Fruit fly (Drosophila melanogaster) whole organism, embryonic: ENCODE results near the gene sky.

Source experiments
- Atf3 ChIP-seq: fragments of 200-800 bp; sonication (Bioruptor generic); optimal IDR thresholded peaks from 3 replicates; lab custom pipeline; 2016; ENCODE audit warnings: missing biosample characterization, missing genetic modification characterization
- CG12299 ChIP-seq: fragments of 200-800 bp; sonication (Bioruptor generic); optimal IDR thresholded peaks from 2 replicates; lab custom pipeline; 2018; ENCODE audit warnings: missing biosample characterization, mild to moderate bottlenecking, missing genetic modification characterization
- CG17359 ChIP-seq: fragments of 200-800 bp; sonication (Bioruptor generic); optimal IDR thresholded peaks from 3 replicates; lab custom pipeline; 2018; ENCODE audit warnings: missing biosample characterization, mild to moderate bottlenecking, missing genetic modification characterization, moderate library complexity
- CG17568 ChIP-seq: fragments of 200-800 bp; sonication (Bioruptor generic); optimal IDR thresholded peaks from 2 replicates; lab custom pipeline; 2018; ENCODE audit warnings: missing biosample characterization, mild to moderate bottlenecking, missing genetic modification characterization, moderate library complexity
- CG17829 ChIP-seq: fragments of 200-800 bp; optimal IDR thresholded peaks from 2 replicates; lab custom pipeline; 2019; ENCODE audit warnings: missing biosample characterization, mild to moderate bottlenecking, missing genetic modification characterization, moderate library complexity
- CG18011 ChIP-seq: fragments of 200-800 bp; sonication (Bioruptor generic); optimal IDR thresholded peaks from 2 replicates; lab custom pipeline; 2017; ENCODE audit warnings: missing biosample characterization, missing genetic modification characterization, mild to moderate bottlenecking, moderate library complexity, missing genotype
- CG18262 ChIP-seq: fragments of 200-800 bp; optimal IDR thresholded peaks from 3 replicates; lab custom pipeline; 2019; ENCODE audit warnings: missing biosample characterization, mild to moderate bottlenecking, missing genetic modification characterization, moderate library complexity
- CG2199 ChIP-seq: fragments of 200-800 bp; sonication (Bioruptor generic); IDR thresholded peaks from 3 replicates; pipeline ENCODE4 v1.3.6; 2022; ENCODE audit warnings: missing biosample characterization, missing genetic modification characterization
- CG2712 ChIP-seq: fragments of 200-800 bp; optimal IDR thresholded peaks from 3 replicates; lab custom pipeline; 2019; ENCODE audit warnings: missing biosample characterization, mild to moderate bottlenecking, missing genetic modification characterization, moderate library complexity
- CG3065 ChIP-seq: fragments of 200-800 bp; sonication (Bioruptor generic); optimal IDR thresholded peaks from 2 replicates; lab custom pipeline; 2016; ENCODE audit warnings: missing biosample characterization, missing genetic modification characterization
- CG31441 ChIP-seq: fragments of 200-800 bp; sonication (Bioruptor generic); IDR thresholded peaks from 2 replicates; pipeline ENCODE4 v1.3.6; 2022; ENCODE audit warnings: missing biosample characterization, missing genetic modification characterization
- CG6254 ChIP-seq: fragments of 200-800 bp; sonication (Bioruptor generic); optimal IDR thresholded peaks from 3 replicates; lab custom pipeline; 2017; ENCODE audit warnings: mild to moderate bottlenecking, missing biosample characterization, missing genetic modification reagents, missing genetic modification characterization
- CG6791 ChIP-seq: fragments of 200-800 bp; sonication (Bioruptor generic); IDR thresholded peaks from 3 replicates; pipeline ENCODE4 v1.3.6; 2022; ENCODE audit warnings: missing biosample characterization, missing genetic modification characterization; ENCODE audit not compliant: partially characterized antibody
- CG7839 ChIP-seq: fragments of 200-800 bp; sonication (Bioruptor generic); optimal IDR thresholded peaks from 3 replicates; lab custom pipeline; 2018; ENCODE audit warnings: missing biosample characterization, mild to moderate bottlenecking, missing genetic modification characterization, moderate library complexity
- CG9437 ChIP-seq: fragments of 200-800 bp; sonication (Bioruptor generic); optimal IDR thresholded peaks from 2 replicates; lab custom pipeline; 2018; ENCODE audit warnings: missing biosample characterization, mild to moderate bottlenecking, missing genetic modification characterization
- Dip3 ChIP-seq: fragments of 200-800 bp; sonication (Bioruptor generic); optimal IDR thresholded peaks from 3 replicates; lab custom pipeline; 2016; ENCODE audit warnings: missing biosample characterization, missing genetic modification characterization
- Drgx ChIP-seq: fragments of 200-800 bp; sonication (Bioruptor generic); IDR thresholded peaks from 2 replicates; pipeline ENCODE4 v1.3.6; 2022; ENCODE audit warnings: missing biosample characterization, missing genetic modification characterization
- HLH3B ChIP-seq: fragments of 200-800 bp; sonication (Bioruptor generic); IDR thresholded peaks from 2 replicates; pipeline ENCODE4 v1.3.6; 2022; ENCODE audit warnings: missing biosample characterization, missing genetic modification characterization
- Med ChIP-seq: fragments of 200-800 bp; sonication (Bioruptor generic); peaks from one replicate; lab custom pipeline; 2016; ENCODE audit warnings: missing biosample characterization, missing genetic modification characterization, mild to moderate bottlenecking, inconsistent platforms, moderate library complexity
- NK7.1 ChIP-seq: fragments of 200-800 bp; sonication (Bioruptor generic); optimal IDR thresholded peaks from 3 replicates; lab custom pipeline; 2016; ENCODE audit warnings: missing biosample characterization, missing genetic modification characterization
- NfI ChIP-seq: fragments of 200-800 bp; sonication (Bioruptor generic); optimal IDR thresholded peaks from 3 replicates; lab custom pipeline; 2018; ENCODE audit warnings: missing biosample characterization, mild to moderate bottlenecking, missing genetic modification characterization, moderate library complexity
- Side ChIP-seq: fragments of 200-800 bp; sonication (Bioruptor generic); optimal IDR thresholded peaks from 2 replicates; lab custom pipeline; 2016; ENCODE audit warnings: missing biosample characterization, missing genetic modification characterization
- Sox102F ChIP-seq: fragments of 200-800 bp; sonication (Bioruptor generic); optimal IDR thresholded peaks from 2 replicates; lab custom pipeline; 2018; ENCODE audit warnings: missing biosample characterization, mild to moderate bottlenecking, missing genetic modification characterization, moderate library complexity
- Sry-β ChIP-seq: fragments of 200-800 bp; sonication (Bioruptor generic); optimal IDR thresholded peaks from 2 replicates; lab custom pipeline; 2018; ENCODE audit warnings: missing biosample characterization, mild to moderate bottlenecking, missing genetic modification characterization, moderate library complexity
- TFAM ChIP-seq: fragments of 200-800 bp; sonication (Bioruptor generic); optimal IDR thresholded peaks from 2 replicates; lab custom pipeline; 2017; ENCODE audit warnings: missing biosample characterization, missing genetic modification characterization, inconsistent platforms
- Usf ChIP-seq: fragments of 200-800 bp; sonication (Bioruptor generic); optimal IDR thresholded peaks from 2 replicates; lab custom pipeline; 2017; ENCODE audit warnings: missing genotype, missing biosample characterization, missing genetic modification characterization
- Xbp1 ChIP-seq: fragments of 200-800 bp; sonication (Bioruptor generic); optimal IDR thresholded peaks from 3 replicates; lab custom pipeline; 2016; ENCODE audit warnings: missing biosample characterization, mild to moderate bottlenecking, missing genetic modification characterization
- bab2 ChIP-seq: fragments of 200-800 bp; sonication (Bioruptor generic); optimal IDR thresholded peaks from 2 replicates; lab custom pipeline; 2016; ENCODE audit warnings: missing biosample characterization, missing genetic modification characterization
- chinmo ChIP-seq: fragments of 200-800 bp; sonication (Bioruptor generic); IDR thresholded peaks from 4 replicates; pipeline ENCODE4 v1.3.6; 2022; ENCODE audit warnings: missing biosample characterization, missing genetic modification characterization; ENCODE audit not compliant: partially characterized antibody
- corto ChIP-seq: fragments of 200-800 bp; sonication (Bioruptor generic); optimal IDR thresholded peaks from 2 replicates; lab custom pipeline; 2016; ENCODE audit warnings: missing biosample characterization, mild to moderate bottlenecking, missing genetic modification characterization, moderate library complexity
- crol ChIP-seq: fragments of 200-800 bp; sonication (Bioruptor generic); IDR thresholded peaks from 2 replicates; pipeline ENCODE4 v1.3.6; 2022; ENCODE audit warnings: missing biosample characterization, missing genetic modification characterization
- dimm ChIP-seq: fragments of 200-800 bp; sonication (Bioruptor generic); IDR thresholded peaks from 2 replicates; pipeline ENCODE4 v1.3.6; 2022; ENCODE audit warnings: missing biosample characterization, missing genetic modification characterization
- esg ChIP-seq: fragments of 200-800 bp; sonication (Bioruptor generic); conservative IDR thresholded peaks from 2 replicates; pipeline ENCODE4 v1.3.6; 2022; ENCODE audit warnings: missing biosample characterization, missing genetic modification characterization
- gem ChIP-seq: fragments of 200-800 bp; sonication (Bioruptor generic); optimal IDR thresholded peaks from 2 replicates; lab custom pipeline; 2019; ENCODE audit warnings: missing biosample characterization, mild to moderate bottlenecking, missing genetic modification characterization, moderate library complexity
- grau ChIP-seq: fragments of 200-800 bp; optimal IDR thresholded peaks from 3 replicates; lab custom pipeline; 2019; ENCODE audit warnings: missing biosample characterization, mild to moderate bottlenecking, missing genetic modification characterization, moderate library complexity
- gsb-n ChIP-seq: fragments of 200-800 bp; sonication (Bioruptor generic); optimal IDR thresholded peaks from 3 replicates; lab custom pipeline; 2018; ENCODE audit warnings: missing biosample characterization, mild to moderate bottlenecking, missing genetic modification characterization
- ham ChIP-seq: fragments of 200-800 bp; sonication (Bioruptor generic); IDR thresholded peaks from 2 replicates; pipeline ENCODE4 v1.3.6; 2022; ENCODE audit warnings: missing biosample characterization, missing genetic modification characterization
- inv ChIP-seq: fragments of 200-800 bp; sonication (Bioruptor generic); IDR thresholded peaks from 2 replicates; pipeline ENCODE4 v1.3.6; 2022; ENCODE audit warnings: missing biosample characterization, missing genetic modification characterization; ENCODE audit not compliant: partially characterized antibody
- jing ChIP-seq: fragments of 200-800 bp; sonication (Bioruptor generic); optimal IDR thresholded peaks from 2 replicates; lab custom pipeline; 2018; ENCODE audit warnings: missing biosample characterization, mild to moderate bottlenecking, missing genetic modification characterization
- kay ChIP-seq: fragments of 200-800 bp; sonication (Bioruptor generic); optimal IDR thresholded peaks from 2 replicates; lab custom pipeline; 2016; ENCODE audit warnings: missing biosample characterization, missing genetic modification characterization
- nerfin-2 ChIP-seq: fragments of 200-800 bp; sonication (Bioruptor generic); IDR thresholded peaks from 2 replicates; pipeline ENCODE4 v1.3.6; 2022; ENCODE audit warnings: missing biosample characterization, missing genetic modification characterization; ENCODE audit not compliant: partially characterized antibody
- otp ChIP-seq: fragments of 200-800 bp; sonication (Bioruptor generic); IDR thresholded peaks from 3 replicates; pipeline ENCODE4, ENCODE4 v1.3.6; 2022; ENCODE audit warnings: missing biosample characterization, missing genetic modification characterization
- pita ChIP-seq: fragments of 200-800 bp; sonication (Bioruptor generic); optimal IDR thresholded peaks from 2 replicates; lab custom pipeline; 2017; ENCODE audit warnings: missing biosample characterization, mild to moderate bottlenecking, missing genetic modification characterization
- prd ChIP-seq, 3 experiments: fragments of >200 bp in 2 of 3; fragments of 200-800 bp in 1 of 3; sonication (Bioruptor generic) in 1 of 3; optimal IDR thresholded peaks in 2 of 3; IDR thresholded peaks in 1 of 3; 2 replicates in 2 of 3; 3 replicates in 1 of 3; pipeline versions ENCODE4 v1.3.6 to Lab custom; 2017 to 2022; ENCODE audit warnings: missing biosample characterization in 1 of 3, missing genetic modification characterization in 1 of 3
- sens ChIP-seq: fragments of 200-800 bp; sonication (Bioruptor generic); peaks from one replicate; lab custom pipeline; 2016; ENCODE audit warnings: missing biosample characterization, missing genetic modification characterization
- slou ChIP-seq: fragments of 200-800 bp; sonication (Bioruptor generic); optimal IDR thresholded peaks from 3 replicates; lab custom pipeline; 2016; ENCODE audit warnings: missing biosample characterization, missing genetic modification characterization
- sr ChIP-seq: fragments of 200-800 bp; sonication (Bioruptor generic); IDR thresholded peaks from 3 replicates; pipeline ENCODE4 v1.3.6; 2022; ENCODE audit warnings: missing biosample characterization, missing genetic modification characterization
- stwl ChIP-seq: fragments of 200-800 bp; sonication (Bioruptor generic); optimal IDR thresholded peaks from 3 replicates; lab custom pipeline; 2018; ENCODE audit warnings: missing biosample characterization, mild to moderate bottlenecking, missing genetic modification characterization, moderate library complexity
- wek ChIP-seq: fragments of 200-800 bp; sonication (Bioruptor generic); optimal IDR thresholded peaks from 3 replicates; lab custom pipeline; 2018; ENCODE audit warnings: missing biosample characterization, mild to moderate bottlenecking, missing genetic modification characterization, moderate library complexity
- wor ChIP-seq: fragments of 200-800 bp; sonication (Bioruptor generic); IDR thresholded peaks from 2 replicates; pipeline ENCODE4 v1.3.6; 2022; ENCODE audit warnings: missing biosample characterization, missing genetic modification characterization
- zfh2 ChIP-seq: fragments of 200-800 bp; sonication (Bioruptor generic); optimal IDR thresholded peaks from 2 replicates; lab custom pipeline; 2016; ENCODE audit warnings: missing biosample characterization, missing genetic modification characterization

sky gene

dm6 chr2L:20960019-20960525 is 41.3 kb upstream of the sky start (continued):
- TF ChIP-seq grau (tag; lab: Kevin White, UChicago) = no peak
- no peak for TF ChIP-seq Dip3 (GFP tag; lab: Kevin White, UChicago)
- TF ChIP-seq gsb-n (tag; lab: Kevin White, UChicago) = peak; percentile 11
- no peak for TF ChIP-seq CG7839 (tag; lab: Kevin White, UChicago)
- TF ChIP-seq NfI (GFP tag; lab: Kevin White, UChicago) = no peak
- no peak for TF ChIP-seq inv
- no peak for TF ChIP-seq CG17829 (tag; lab: Kevin White, UChicago)
- TF ChIP-seq pita = no peak
- TF ChIP-seq nerfin-2 (GFP tag; lab: Robert Waterston, UW) = no peak
- no peak for TF ChIP-seq CG18011 (GFP tag; lab: Kevin White, UChicago)
- peak; percentile 30 for TF ChIP-seq sens (GFP tag; lab: Kevin White, UChicago)
- TF ChIP-seq CG2712 (tag; lab: Kevin White, UChicago) = no peak
- no peak for TF ChIP-seq kay (GFP tag; lab: Kevin White, UChicago)
- TF ChIP-seq Usf (GFP tag; lab: Kevin White, UChicago) = no peak
- TF ChIP-seq CG6791 (GFP tag; lab: Robert Waterston, UW) = no peak
- no peak for TF ChIP-seq Drgx (GFP tag; lab: Robert Waterston, UW)
- no peak for TF ChIP-seq prd (optimal IDR thresholded peaks at IDR 0.05; lab: Kevin White, UChicago)
- no peak for TF ChIP-seq prd (GFP tag; IDR thresholded peaks at IDR 0.05; lab: Robert Waterston, UW)
- TF ChIP-seq gem (tag; lab: Kevin White, UChicago) = peak; percentile 6
- no peak for TF ChIP-seq Atf3 (GFP tag; lab: Kevin White, UChicago)
- no peak for TF ChIP-seq CG12299 (tag; lab: Kevin White, UChicago)
- no peak for TF ChIP-seq esg (GFP tag; lab: Robert Waterston, UW)
- no peak for TF ChIP-seq Side
- TF ChIP-seq TFAM (GFP tag; lab: Kevin White, UChicago) = no peak
- TF ChIP-seq HLH3B = no peak
- TF ChIP-seq jing (GFP tag; lab: Kevin White, UChicago) = no peak
- peak; percentile 1 for TF ChIP-seq Sox102F
- no peak for TF ChIP-seq otp
- peak; percentile 59; the same call in 1 of the 2 replicates for TF ChIP-seq crol (GFP tag; lab: Robert Waterston, UW)
- TF ChIP-seq CG3065 (GFP tag; lab: Kevin White, UChicago) = no peak
- TF ChIP-seq CG17359 (tag; lab: Kevin White, UChicago) = no peak
- TF ChIP-seq zfh2 (GFP tag; lab: Kevin White, UChicago) = no peak
- TF ChIP-seq CG17568 (GFP tag; lab: Kevin White, UChicago) = no peak
- TF ChIP-seq CG2199 (GFP tag; lab: Robert Waterston, UW) = 0 out of 3 replicates have a peak, but pooled peaks have one; percentile 22
- TF ChIP-seq NK7.1 (GFP tag; lab: Kevin White, UChicago) = no peak
- TF ChIP-seq CG9437 = no peak
- TF ChIP-seq CG31441 (GFP tag; lab: Robert Waterston, UW) = no peak
- TF ChIP-seq CG18262 (tag; lab: Kevin White, UChicago) = peak; percentile 10
- TF ChIP-seq corto (GFP tag; lab: Kevin White, UChicago) = no peak
- TF ChIP-seq dimm (GFP tag; lab: Robert Waterston, UW) = no peak
- TF ChIP-seq Med (GFP tag; lab: Kevin White, UChicago) = peak; percentile 8
- no peak for TF ChIP-seq sr
- TF ChIP-seq slou (GFP tag; lab: Kevin White, UChicago) = no peak
- no peak for TF ChIP-seq stwl (tag; lab: Kevin White, UChicago)
- no peak for TF ChIP-seq Xbp1
- TF ChIP-seq chinmo (GFP tag; lab: Robert Waterston, UW) = no peak
- no peak for TF ChIP-seq Sry-β
- no peak for TF ChIP-seq wor
- TF ChIP-seq bab2 (GFP tag; lab: Kevin White, UChicago) = no peak
- TF ChIP-seq wek = no peak
- TF ChIP-seq CG6254 (GFP tag; lab: Kevin White, UChicago) = no peak
- TF ChIP-seq ham (GFP tag; lab: Robert Waterston, UW) = no peak
